Worm (Caenorhabditis elegans) whole organism, L2 larva: Measurements from ENCODE around the gene npp-16.

ENCODE experiments used
- C34F6.9 ChIP-seq: fragments of 150-350 bp; optimal IDR thresholded peaks from 2 replicates; lab custom pipeline; 2014; ENCODE audit warnings: missing biosample characterization, missing genetic modification characterization
- F13H6.1 ChIP-seq: sonication (generic microtip); optimal IDR thresholded peaks from 2 replicates; lab custom pipeline; 2016; ENCODE audit warnings: missing genetic modification characterization, missing compliant biosample characterization
- blmp-1 ChIP-seq: sonication (generic microtip); optimal IDR thresholded peaks from 2 replicates; lab custom pipeline; 2017; ENCODE audit warnings: missing genetic modification characterization, mild to moderate bottlenecking, missing compliant biosample characterization, antibody characterized with exemption, moderate library complexity; ENCODE audit not compliant: insufficient read depth
- ceh-16 ChIP-seq: fragments of 150-350 bp; optimal IDR thresholded peaks from 2 replicates; lab custom pipeline; 2014; ENCODE audit warnings: missing biosample characterization, missing genetic modification characterization
- crh-2 ChIP-seq: sonication (generic microtip); optimal IDR thresholded peaks from 2 replicates; lab custom pipeline; 2017; ENCODE audit warnings: missing biosample characterization, missing genetic modification characterization
- elt-1 ChIP-seq: fragments of 150-350 bp; optimal IDR thresholded peaks from 2 replicates; lab custom pipeline; 2014; ENCODE audit warnings: missing biosample characterization, missing genetic modification characterization
- elt-3 ChIP-seq: sonication (generic microtip); optimal IDR thresholded peaks from 2 replicates; lab custom pipeline; 2017; ENCODE audit warnings: missing biosample characterization, missing genetic modification characterization
- lin-13 ChIP-seq: fragments of 150-350 bp; optimal IDR thresholded peaks from 2 replicates; lab custom pipeline; 2014; ENCODE audit warnings: missing biosample characterization, missing genetic modification reagents, missing genetic modification characterization
- lsy-2 ChIP-seq, 2 experiments: fragments of 150-350 bp in 1 of 2; sonication (generic microtip) in 1 of 2; optimal IDR thresholded peaks; 2 replicates each; lab custom pipeline; 2014 to 2017; ENCODE audit warnings: missing biosample characterization in 2 of 2, missing genetic modification characterization in 2 of 2
- mab-5 ChIP-seq: fragments of 150-350 bp; optimal IDR thresholded peaks from 2 replicates; lab custom pipeline; 2014; ENCODE audit warnings: missing biosample characterization, missing genetic modification characterization
- mbf-1 ChIP-seq: sonication (generic microtip); optimal IDR thresholded peaks from 2 replicates; lab custom pipeline; 2017; ENCODE audit warnings: missing biosample characterization, missing genetic modification characterization
- nhr-12 ChIP-seq: fragments of 150-350 bp; optimal IDR thresholded peaks from 2 replicates; lab custom pipeline; 2014; ENCODE audit warnings: missing biosample characterization, missing genetic modification characterization
- nhr-21 ChIP-seq: fragments of 150-350 bp; optimal IDR thresholded peaks from 2 replicates; lab custom pipeline; 2014; ENCODE audit warnings: missing biosample characterization, missing genetic modification characterization
- nhr-6 ChIP-seq: fragments of 150-350 bp; optimal IDR thresholded peaks from 2 replicates; lab custom pipeline; 2014; ENCODE audit warnings: missing biosample characterization, missing genetic modification characterization
- sem-4 ChIP-seq: fragments of 150-350 bp; optimal IDR thresholded peaks from 2 replicates; lab custom pipeline; 2014; ENCODE audit warnings: missing biosample characterization, missing genetic modification reagents, missing genetic modification characterization
- sma-9 ChIP-seq, 2 experiments: fragments of 150-350 bp in 1 of 2; sonication (generic microtip) in 1 of 2; optimal IDR thresholded peaks; 2 replicates each; lab custom pipeline; 2014 to 2016; ENCODE audit warnings: missing genetic modification characterization in 2 of 2, mild to moderate bottlenecking in 1 of 2, missing biosample characterization in 1 of 2, missing compliant biosample characterization in 1 of 2, missing genetic modification reagents in 1 of 2, moderate library complexity in 1 of 2
- snpc-4 ChIP-seq: fragments of 150-350 bp; optimal IDR thresholded peaks from 2 replicates; lab custom pipeline; 2014; ENCODE audit warnings: missing biosample characterization, missing genetic modification characterization
- unc-55 ChIP-seq: fragments of 150-350 bp; sonication (generic microtip); optimal IDR thresholded peaks from 3 replicates; lab custom pipeline; 2014; ENCODE audit warnings: missing biosample characterization, missing genetic modification reagents, missing genetic modification characterization
- unc-62 ChIP-seq: fragments of 150-350 bp; optimal IDR thresholded peaks from 2 replicates; lab custom pipeline; 2014; ENCODE audit warnings: missing biosample characterization, missing genetic modification reagents, missing genetic modification characterization
- ztf-1 ChIP-seq: fragments of 200-800 bp; sonication (Bioruptor generic); conservative IDR thresholded peaks from 2 replicates; pipeline ENCODE4 v1.3.6; 2022; ENCODE audit warnings: missing genetic modification characterization, missing compliant biosample characterization
- ztf-4 ChIP-seq: fragments of 150-350 bp; optimal IDR thresholded peaks from 2 replicates; lab custom pipeline; 2014; ENCODE audit warnings: missing biosample characterization, missing genetic modification characterization

The npp-16 gene

DNA sequence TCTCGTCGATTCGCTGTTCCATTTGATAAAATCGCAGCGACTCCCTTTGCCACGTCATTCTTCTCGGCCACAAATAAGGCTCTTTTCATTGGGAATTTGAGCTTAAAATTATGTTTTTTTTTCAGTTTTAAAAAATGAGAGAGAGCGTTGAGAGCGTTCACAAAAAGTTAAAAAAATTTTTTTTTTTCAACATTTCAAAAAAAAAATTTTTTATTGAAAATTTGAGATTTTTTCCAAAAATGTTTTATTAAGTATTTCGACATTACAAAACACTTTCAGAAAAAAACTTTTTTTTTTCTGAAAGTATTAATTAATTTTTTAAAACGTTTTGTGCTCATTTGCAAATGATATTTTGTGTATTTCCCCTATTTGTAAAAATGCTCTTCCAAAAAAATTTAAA lies 44.4 kb downstream of the npp-16 start, which contains the start of gene top-3:
Gene top-3 (minus strand): TSS at position 101 of the 400 bp plus-strand sequence.
- TF ChIP-seq nhr-21 (tag; lab: Kevin White, UChicago) (no peak), ceh-16 (no peak), unc-55 (GFP tag; lab: Kevin White, UChicago) (no peak), C34F6.9 (tag; lab: Kevin White, UChicago) (no peak), lsy-2 (tag; optimal IDR thresholded peaks at IDR 0.05; lab: Kevin White, UChicago) (no peak), mbf-1 (no peak), elt-3 (tag; lab: Kevin White, UChicago) (no peak), sma-9 (GFP tag; optimal IDR thresholded peaks at IDR 0.05; lab: Kevin White, UChicago) (no peak), sma-9 (tag; optimal IDR thresholded peaks at IDR 0.05; lab: Kevin White, UChicago) (no peak), crh-2 (tag; lab: Kevin White, UChicago) (no peak), snpc-4 (no peak), ztf-1 (no peak), ztf-4 (no peak), unc-62 (GFP tag; lab: Kevin White, UChicago) (no peak), mab-5 (tag; lab: Kevin White, UChicago) (no peak), nhr-6 (tag; lab: Kevin White, UChicago) (no peak), blmp-1 (tag; lab: Kevin White, UChicago) (no peak), sem-4 (tag; lab: Kevin White, UChicago) (no peak), F13H6.1 (tag; lab: Kevin White, UChicago) (no peak), nhr-12 (tag; lab: Kevin White, UChicago) (no peak), elt-1 (tag; lab: Kevin White, UChicago) (no peak)

DNA sequence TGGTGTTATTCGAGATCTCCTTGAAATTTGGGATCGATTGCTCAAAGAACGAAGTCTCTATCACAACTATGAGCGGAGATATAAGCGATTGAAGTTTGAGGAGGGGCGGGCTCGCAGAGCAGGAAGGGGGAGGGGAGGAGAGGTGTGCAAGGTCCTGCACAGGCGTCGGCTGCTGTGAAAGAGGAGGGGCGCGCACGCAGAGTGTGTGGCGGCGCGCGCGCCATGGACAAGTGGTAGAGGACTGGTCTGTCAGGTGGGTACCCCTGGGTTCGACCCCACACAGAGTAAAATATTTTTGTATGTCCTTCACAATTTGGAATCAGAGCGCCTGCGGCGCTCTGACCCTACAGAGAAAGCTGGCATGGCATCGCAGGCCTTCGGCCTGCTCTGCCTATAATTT lies 51.3 kb downstream of the npp-16 start:
- TF ChIP-seq lin-13, result peak; percentile 11
